Fruit fly (Drosophila melanogaster) S2 (cell line): ENCODE data around the gene CG5715.

Experiments
- CG8478 ChIP-seq: fragments of >200 bp; optimal IDR thresholded peaks from 2 replicates; lab custom pipeline; 2018
- CTCF ChIP-seq, 2 experiments: fragments of >200 bp; optimal IDR thresholded peaks; 2 replicates each; lab custom pipeline; 2018

- TF ChIP-seq CG8478 (no peak), CTCF (optimal IDR thresholded peaks at IDR 0.05; lab: Kevin White, UChicago) (no peak)
These were observed 8.9 kb upstream of the CG5715 start for dm6 chr3R:24303060-24303459.
